Fruit fly (Drosophila melanogaster): ENCODE data around the gene CG2887.

- TF ChIP-seq kay (GFP tag; ENCODE audit: borderline replicate concordance) (no peak), CG1620 (GFP tag; optimal IDR thresholded peaks at IDR 0.05) (no peak), cic (GFP tag; optimal IDR thresholded peaks at IDR 0.05) (peak; percentile 33), CG33017 (tag; optimal IDR thresholded peaks at IDR 0.05) (no peak), CG5204 (GFP tag; optimal IDR thresholded peaks at IDR 0.05) (no peak), toe (GFP tag; optimal IDR thresholded peaks at IDR 0.05) (no peak), Crg-1 (GFP tag; optimal IDR thresholded peaks at IDR 0.05) (no peak), tj (GFP tag; optimal IDR thresholded peaks at IDR 0.05) (no peak), Mnt (GFP tag; optimal IDR thresholded peaks at IDR 0.05) (peak; percentile 32), CG7045 (GFP tag; optimal IDR thresholded peaks at IDR 0.05) (no peak), CG12768 (GFP tag; optimal IDR thresholded peaks at IDR 0.05) (no peak)
Measured at dm6 chrX:10484206-10485112, 6.2 kb upstream of the CG2887 start.

Data from whole organism, adult.